Fruit fly (Drosophila melanogaster) whole organism, adult: ENCODE results near the gene CG4766.
A peak's percentile ranks its signal among the peaks of the same experiment; 100 is the strongest.

Experiments
- CG11617 ChIP-seq: fragments of 200-800 bp; sonication (Bioruptor generic); optimal IDR thresholded peaks from 2 replicates; lab custom pipeline; 2017; ENCODE audit warnings: mild to moderate bottlenecking, missing biosample characterization, missing genetic modification reagents, missing genetic modification characterization
- CG12768 ChIP-seq: fragments of 200-800 bp; sonication (Bioruptor generic); optimal IDR thresholded peaks from 2 replicates; lab custom pipeline; 2017; ENCODE audit warnings: missing biosample characterization, missing genetic modification characterization, mild to moderate bottlenecking, moderate library complexity, missing genetic modification reagents
- CG14711 ChIP-seq: fragments of 200-800 bp; sonication (Bioruptor generic); optimal IDR thresholded peaks from 2 replicates; lab custom pipeline; 2018; ENCODE audit warnings: missing biosample characterization, mild to moderate bottlenecking, missing genetic modification characterization, moderate library complexity
- CG1620 ChIP-seq: fragments of 200-800 bp; sonication (Bioruptor generic); optimal IDR thresholded peaks from 2 replicates; lab custom pipeline; 2016; ENCODE audit warnings: missing biosample characterization, missing genetic modification characterization
- CG33017 ChIP-seq: fragments of 200-800 bp; sonication (Bioruptor generic); optimal IDR thresholded peaks from 2 replicates; lab custom pipeline; 2018; ENCODE audit warnings: missing biosample characterization, mild to moderate bottlenecking, missing genetic modification characterization, moderate library complexity
- CG5204 ChIP-seq: fragments of 200-800 bp; sonication (Bioruptor generic); optimal IDR thresholded peaks from 2 replicates; lab custom pipeline; 2016; ENCODE audit warnings: missing biosample characterization, missing genetic modification characterization
- CG7045 ChIP-seq: fragments of 200-800 bp; sonication (Bioruptor generic); optimal IDR thresholded peaks from 2 replicates; lab custom pipeline; 2017; ENCODE audit warnings: missing biosample characterization, mild to moderate bottlenecking, missing genetic modification characterization
- CG7101 ChIP-seq: fragments of 200-800 bp; sonication (Bioruptor generic); optimal IDR thresholded peaks from 2 replicates; lab custom pipeline; 2018; ENCODE audit warnings: missing biosample characterization, mild to moderate bottlenecking, missing genetic modification characterization, moderate library complexity
- Clk ChIP-seq: fragments of 200-800 bp; sonication (Bioruptor generic); optimal IDR thresholded peaks from 2 replicates; lab custom pipeline; 2017; ENCODE audit warnings: missing biosample characterization, missing genetic modification characterization
- Crg-1 ChIP-seq: fragments of 200-800 bp; sonication (Bioruptor generic); optimal IDR thresholded peaks from 2 replicates; lab custom pipeline; 2016; ENCODE audit warnings: missing biosample characterization, missing genetic modification characterization
- Hr96 ChIP-seq: fragments of 200-800 bp; sonication (Bioruptor generic); optimal IDR thresholded peaks from 2 replicates; lab custom pipeline; 2016; ENCODE audit warnings: missing biosample characterization, missing genetic modification characterization
- Mnt ChIP-seq: fragments of 200-800 bp; sonication (Bioruptor generic); optimal IDR thresholded peaks from 2 replicates; lab custom pipeline; 2016; ENCODE audit warnings: missing biosample characterization, mild to moderate bottlenecking, missing genetic modification characterization
- bab1 ChIP-seq: fragments of 200-800 bp; sonication (Bioruptor generic); optimal IDR thresholded peaks from 3 replicates; lab custom pipeline; 2019; ENCODE audit warnings: missing biosample characterization, mild to moderate bottlenecking, missing genetic modification characterization, moderate library complexity
- cic ChIP-seq: fragments of 200-800 bp; sonication (Bioruptor generic); optimal IDR thresholded peaks from 2 replicates; lab custom pipeline; 2017; ENCODE audit warnings: missing biosample characterization, mild to moderate bottlenecking, missing genetic modification characterization, moderate library complexity
- cnc ChIP-seq, 2 experiments: fragments of >200 bp; optimal IDR thresholded peaks; 2 replicates each; lab custom pipeline; 2017
- kay ChIP-seq: fragments of 200-800 bp; sonication (Bioruptor generic); peaks from one replicate; lab custom pipeline; 2016; ENCODE audit warnings: missing biosample characterization, missing genetic modification characterization, borderline replicate concordance
- ovo ChIP-seq: fragments of 200-800 bp; sonication (Bioruptor generic); optimal IDR thresholded peaks from 2 replicates; lab custom pipeline; 2016; ENCODE audit warnings: missing biosample characterization, missing genetic modification characterization
- pad ChIP-seq: fragments of 200-800 bp; sonication (Bioruptor generic); optimal IDR thresholded peaks from 3 replicates; lab custom pipeline; 2017; ENCODE audit warnings: missing biosample characterization, missing genetic modification characterization, mild to moderate bottlenecking, moderate library complexity, missing genetic modification reagents
- tj ChIP-seq: fragments of 200-800 bp; sonication (Bioruptor generic); optimal IDR thresholded peaks from 3 replicates; lab custom pipeline; 2017; ENCODE audit warnings: missing biosample characterization, mild to moderate bottlenecking, missing genetic modification characterization, moderate library complexity
- toe ChIP-seq: fragments of 200-800 bp; sonication (Bioruptor generic); optimal IDR thresholded peaks from 2 replicates; lab custom pipeline; 2016; ENCODE audit warnings: missing biosample characterization, missing genetic modification characterization

The CG4766 gene

dm6 chrX:6000747-6001426, at the start of gene CG4766:
Gene CG4766, minus strand, starts transcription at chrX:6000797.
- TF ChIP-seq Hr96 (peak; percentile 22), cic (GFP tag; lab: Kevin White, UChicago) (no peak)

DNA sequence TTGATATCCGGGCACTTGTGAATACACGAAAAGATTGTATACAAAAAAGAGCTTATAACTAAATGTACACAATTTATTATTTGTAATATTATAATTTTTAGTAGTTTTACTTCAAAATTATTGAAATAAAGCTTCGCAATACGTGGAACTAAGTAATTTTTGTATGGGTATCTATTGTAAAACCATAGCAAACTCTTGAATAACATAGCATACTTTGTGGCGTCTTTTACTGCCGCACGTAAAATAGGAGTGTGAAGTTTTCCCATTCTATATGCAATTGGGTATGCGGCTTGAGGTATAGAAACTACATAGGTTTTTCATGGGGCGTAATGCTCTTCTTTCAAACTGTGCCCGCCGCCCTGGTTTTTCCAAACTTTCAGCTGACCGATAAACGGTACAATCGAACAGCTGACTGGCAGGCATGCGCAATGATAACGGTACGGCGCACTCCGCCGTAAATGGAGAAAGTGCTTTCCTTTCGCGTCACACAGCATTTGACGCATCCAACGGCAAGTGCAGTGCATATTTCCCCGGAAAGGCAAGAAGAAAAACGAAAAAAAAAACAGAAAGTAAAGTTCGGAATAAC, 38.9 kb upstream of the CG4766 start, which contains the start of gene CG5937:
CG5937 (plus strand) TSS at position 575 of the 586 bp plus-strand sequence.
- TF ChIP-seq Crg-1: no peak
- peak; percentile 20 for TF ChIP-seq CG7045
- peak; percentile 7 for TF ChIP-seq pad (GFP tag; lab: Kevin White, UChicago)
- TF ChIP-seq CG1620: no peak
- peak; percentile 13 for TF ChIP-seq CG11617

DNA sequence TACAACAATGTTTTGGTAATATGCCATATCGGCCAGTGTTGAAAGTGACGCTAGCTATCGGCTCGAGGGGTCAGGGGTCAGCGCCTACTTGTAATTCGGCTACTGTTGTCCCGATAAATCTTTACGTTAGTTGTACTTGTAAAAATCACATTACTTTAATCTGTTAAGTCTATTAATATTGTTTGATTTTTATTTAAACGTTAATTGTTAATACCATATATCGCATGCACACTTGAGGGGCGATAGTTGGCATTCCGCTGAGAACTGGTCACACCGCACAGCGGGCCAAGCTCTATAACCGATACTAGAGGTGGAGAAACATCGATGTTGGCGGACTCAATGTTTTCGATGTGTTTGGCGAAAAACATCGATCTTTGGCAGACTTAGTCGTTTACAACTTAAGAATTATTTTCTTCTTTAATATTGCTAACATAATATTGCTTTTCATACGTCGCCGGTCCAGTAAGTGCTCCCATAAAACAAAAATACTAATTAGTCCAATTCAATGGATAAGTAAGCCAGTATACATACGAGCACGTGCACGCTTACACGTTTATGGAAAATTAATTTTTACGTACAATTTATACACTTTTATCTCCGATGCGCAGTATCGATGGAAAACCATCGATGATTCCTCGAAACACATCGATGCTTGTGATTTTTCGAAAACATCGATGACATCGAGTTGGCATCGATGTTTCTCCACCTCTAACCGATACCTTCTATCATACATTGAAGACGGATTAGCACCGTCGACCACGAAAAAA, 36.8 kb upstream of the CG4766 start, which contains the start of the genes rux and MCTS1:
rux (minus strand) TSS at position 621 of the 767 bp plus-strand sequence.
MCTS1 (plus strand) TSS at position 713 of the 767 bp plus-strand sequence.
- TF ChIP-seq Mnt (GFP tag; lab: Kevin White, UChicago) (peak; percentile 53), CG12768 (GFP tag; lab: Kevin White, UChicago) (peak; percentile 16), CG1620 (peak; percentile 53), cnc (optimal IDR thresholded peaks at IDR 0.05; lab: Kevin White, UChicago) (no peak), kay (GFP tag; lab: Kevin White, UChicago) (peak; percentile 7), Clk (GFP tag; lab: Kevin White, UChicago) (no peak), toe (GFP tag; lab: Kevin White, UChicago) (peak; percentile 58), CG11617 (peak; percentile 27), CG7045 (no peak), bab1 (GFP tag; lab: Kevin White, UChicago) (peak; percentile 26), cic (GFP tag; lab: Kevin White, UChicago) (no peak), CG5204 (GFP tag; lab: Kevin White, UChicago) (peak; percentile 28), Hr96 (peak; percentile 59), pad (GFP tag; lab: Kevin White, UChicago) (peak; percentile 40), CG7101 (tag; lab: Kevin White, UChicago) (peak; percentile 55), CG33017 (tag; lab: Kevin White, UChicago) (no peak), Crg-1 (peak; percentile 48), tj (peak; percentile 3), ovo (peak; percentile 30), CG14711 (tag; lab: Kevin White, UChicago) (no peak)

DNA sequence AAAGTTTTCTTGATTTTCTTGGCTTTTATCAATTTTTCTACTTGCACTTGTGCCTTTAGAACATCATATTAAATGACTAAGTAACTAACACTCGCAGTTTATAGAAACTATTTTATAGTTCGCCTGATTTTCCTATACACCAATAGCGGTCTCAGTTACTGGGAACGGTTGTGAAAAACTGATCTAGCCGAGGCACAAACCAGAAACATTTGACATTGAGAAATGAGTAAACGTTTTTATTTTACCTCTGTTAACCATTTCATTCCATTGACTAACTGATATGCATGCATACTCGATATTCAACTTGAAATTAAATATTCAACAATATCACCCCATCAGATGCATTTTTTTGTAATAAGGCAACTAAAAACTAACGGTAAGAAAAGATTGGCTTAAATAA, 34.8 kb upstream of the CG4766 start:
- TF ChIP-seq CG12768 (GFP tag; lab: Kevin White, UChicago): no peak
- TF ChIP-seq bab1 (GFP tag; lab: Kevin White, UChicago): no peak
- TF ChIP-seq Crg-1: no peak
- no peak for TF ChIP-seq pad (GFP tag; lab: Kevin White, UChicago)
- TF ChIP-seq cic (GFP tag; lab: Kevin White, UChicago): no peak
- TF ChIP-seq toe (GFP tag; lab: Kevin White, UChicago): no peak
- TF ChIP-seq CG1620: no peak
- no peak for TF ChIP-seq Hr96
- TF ChIP-seq Clk (GFP tag; lab: Kevin White, UChicago): no peak
- no peak for TF ChIP-seq tj
- no peak for TF ChIP-seq CG7101 (tag; lab: Kevin White, UChicago)
- TF ChIP-seq cnc (optimal IDR thresholded peaks at IDR 0.05; lab: Kevin White, UChicago): no peak
- TF ChIP-seq CG11617: no peak
- TF ChIP-seq CG7045: no peak

DNA sequence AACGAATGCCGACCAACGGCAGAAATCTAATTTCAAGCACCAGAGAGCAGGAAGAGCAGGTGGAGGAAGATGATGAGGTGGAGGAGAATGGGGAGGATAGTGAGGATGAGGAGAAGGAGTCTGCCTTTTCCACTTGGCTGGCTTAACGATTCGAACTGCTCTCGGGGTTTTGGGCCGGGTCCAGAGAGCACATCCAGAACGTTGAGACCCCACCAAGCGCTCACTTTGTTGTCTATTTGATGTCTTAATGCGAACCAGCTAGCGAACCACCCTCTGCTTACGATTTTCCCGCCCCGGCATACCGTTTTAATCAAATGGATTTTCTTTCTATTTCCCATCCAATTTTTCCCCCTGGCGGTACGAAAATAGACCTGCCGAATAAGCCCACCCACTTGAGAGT, 34.1 kb upstream of the CG4766 start:
- no peak for TF ChIP-seq CG7101 (tag; lab: Kevin White, UChicago)
- no peak for TF ChIP-seq ovo
- no peak for TF ChIP-seq Hr96

- no peak for TF ChIP-seq tj
- no peak for TF ChIP-seq Mnt (GFP tag; lab: Kevin White, UChicago)
- TF ChIP-seq Clk (GFP tag; lab: Kevin White, UChicago): no peak
- no peak for TF ChIP-seq cic (GFP tag; lab: Kevin White, UChicago)
- no peak for TF ChIP-seq kay (GFP tag; lab: Kevin White, UChicago)
- TF ChIP-seq cnc (optimal IDR thresholded peaks at IDR 0.05; lab: Kevin White, UChicago): no peak
- no peak for TF ChIP-seq CG1620
- no peak for TF ChIP-seq toe (GFP tag; lab: Kevin White, UChicago)
- no peak for TF ChIP-seq CG33017 (tag; lab: Kevin White, UChicago)
- TF ChIP-seq CG14711 (tag; lab: Kevin White, UChicago): no peak
- no peak for TF ChIP-seq CG12768 (GFP tag; lab: Kevin White, UChicago)
- no peak for TF ChIP-seq CG11617
- no peak for TF ChIP-seq pad (GFP tag; lab: Kevin White, UChicago)
- TF ChIP-seq Crg-1: no peak
- TF ChIP-seq ovo: no peak
- no peak for TF ChIP-seq CG7045
- no peak for TF ChIP-seq bab1 (GFP tag; lab: Kevin White, UChicago)
- TF ChIP-seq Hr96: no peak
Measured at dm6 chrX:6032826-6033225, 32.2 kb upstream of the CG4766 start.
